Fruit fly (Drosophila melanogaster) whole organism: ENCODE results near the gene CG7497.

Experiments used
- CG8478 ChIP-seq: fragments of >200 bp; optimal IDR thresholded peaks from 2 replicates; lab custom pipeline; 2018; ENCODE audit warnings: inconsistent platforms
- Dll ChIP-seq: fragments of >200 bp; optimal IDR thresholded peaks from 2 replicates; lab custom pipeline; 2017
- EcR ChIP-seq, 2 experiments: fragments of >200 bp; optimal IDR thresholded peaks; 2 replicates each; lab custom pipeline; 2017; ENCODE audit warnings: missing biosample characterization in 2 of 2, missing genetic modification characterization in 2 of 2, missing genetic modification reagents in 2 of 2
- pan ChIP-seq: fragments of >200 bp; optimal IDR thresholded peaks from 2 replicates; lab custom pipeline; 2017
- psq ChIP-seq: fragments of >200 bp; optimal IDR thresholded peaks from 2 replicates; lab custom pipeline; 2017
- usp ChIP-seq: fragments of >200 bp; optimal IDR thresholded peaks from 2 replicates; lab custom pipeline; 2017; ENCODE audit warnings: missing biosample characterization, missing genetic modification characterization, mixed read lengths

The CG7497 gene

dm6 chr3L:17671322-17671721, 38.1 kb downstream of the CG7497 start, which contains the start of gene CG34251:
Gene CG34251, plus strand, starts transcription at chr3L:17671622.
- TF ChIP-seq EcR (GFP tag; optimal IDR thresholded peaks at IDR 0.05; lab: Kevin White, UChicago) (no peak), pan (lab: Kevin White, UChicago) (no peak), psq (lab: Kevin White, UChicago) (no peak), Dll (lab: Kevin White, UChicago) (no peak), usp (GFP tag; lab: Kevin White, UChicago) (no peak), CG8478 (lab: Kevin White, UChicago) (no peak)

dm6 chr3L:17671768-17672167, 38.5 kb downstream of the CG7497 start:
- TF ChIP-seq Dll (lab: Kevin White, UChicago), result no peak
- TF ChIP-seq usp (GFP tag; lab: Kevin White, UChicago), result no peak
